Worm (Caenorhabditis elegans) whole organism, midembryonic: Measurements from ENCODE around the gene ZK546.19.

Experiments used
- T22C8.4 ChIP-seq: fragments of 200-800 bp; sonication (Bioruptor generic); IDR thresholded peaks from 2 replicates; pipeline ENCODE4 v1.3.6; 2022; ENCODE audit warnings: missing genetic modification characterization, missing compliant biosample characterization
- cog-1 ChIP-seq: sonication (generic microtip); optimal IDR thresholded peaks from 2 replicates; lab custom pipeline; 2016; ENCODE audit warnings: missing genetic modification characterization, missing compliant biosample characterization
- flt-1 ChIP-seq: fragments of 200-800 bp; sonication (Bioruptor generic); IDR thresholded peaks from 2 replicates; pipeline ENCODE4 v1.3.6; 2022; ENCODE audit warnings: missing genetic modification characterization, missing compliant biosample characterization
- klf-2 ChIP-seq: fragments of 200-800 bp; sonication (Bioruptor generic); conservative IDR thresholded peaks from 2 replicates; pipeline ENCODE4 v1.3.6; 2022; ENCODE audit warnings: missing genetic modification reagents, missing genetic modification characterization, missing compliant biosample characterization
- med-1 ChIP-seq: sonication (generic microtip); optimal IDR thresholded peaks from 2 replicates; lab custom pipeline; 2017; ENCODE audit warnings: missing genetic modification characterization, mild to moderate bottlenecking, missing compliant biosample characterization, antibody characterized with exemption, missing genetic modification reagents; ENCODE audit not compliant: insufficient read depth
- ref-1 ChIP-seq: fragments of 200-800 bp; sonication (Bioruptor generic); conservative IDR thresholded peaks from 2 replicates; pipeline ENCODE4 v1.3.6; 2022; ENCODE audit warnings: missing genetic modification reagents, missing genetic modification characterization, missing compliant biosample characterization
- tab-1 ChIP-seq: fragments of 200-800 bp; sonication (Bioruptor generic); IDR thresholded peaks from 2 replicates; pipeline ENCODE4 v1.3.6; 2022; ENCODE audit warnings: missing genetic modification characterization, missing compliant biosample characterization
- ztf-23 ChIP-seq: fragments of 200-800 bp; sonication (Bioruptor generic); IDR thresholded peaks from 2 replicates; pipeline ENCODE4 v1.3.6; 2022; ENCODE audit warnings: missing genetic modification reagents, missing genetic modification characterization, missing compliant biosample characterization
- ztf-29 ChIP-seq: fragments of 200-800 bp; sonication (Bioruptor generic); IDR thresholded peaks from 2 replicates; pipeline ENCODE4 v1.3.6; 2022; ENCODE audit warnings: missing genetic modification reagents, missing genetic modification characterization, missing compliant biosample characterization

The ZK546.19 gene

ce11 chrII:4949380-4949950, 7.9 kb downstream of the ZK546.19 start, which contains the start of the genes try-1 and zyg-12:
try-1 (minus strand) TSS chrII:4949527.
zyg-12 (plus strand) TSS chrII:4949900.
- no peak for TF ChIP-seq ztf-29
- no peak for TF ChIP-seq flt-1 (GFP tag; lab: Robert Waterston, UW)
- no peak for TF ChIP-seq T22C8.4 (GFP tag; lab: Robert Waterston, UW)
- no peak for TF ChIP-seq med-1
- no peak for TF ChIP-seq klf-2 (GFP tag; lab: Robert Waterston, UW)
- TF ChIP-seq tab-1 (GFP tag; lab: Robert Waterston, UW): no peak

DNA sequence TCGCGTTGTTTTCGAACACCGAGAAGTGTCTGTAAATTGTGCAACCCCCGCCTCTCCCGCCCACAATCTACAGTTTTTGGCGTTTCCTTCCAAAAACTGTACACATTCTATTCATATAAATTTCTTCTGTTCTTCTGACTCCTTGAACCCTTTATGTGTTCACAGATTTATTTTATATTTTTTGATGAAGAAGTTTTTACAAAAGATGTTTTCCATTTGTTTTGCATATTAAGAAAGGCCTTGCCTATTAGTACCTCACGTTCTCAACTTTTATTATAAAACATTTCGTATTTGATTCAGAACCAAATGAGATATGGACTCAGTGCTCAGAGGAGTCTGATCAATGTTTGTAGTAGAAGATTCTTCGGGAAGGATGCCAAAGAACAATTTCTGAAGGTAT, 11.8 kb downstream of the ZK546.19 start, which contains the start of gene ndx-3:
TSS of gene ndx-3 (plus strand) at position 301 of the 400 bp plus-strand sequence.
- TF ChIP-seq flt-1 (GFP tag; lab: Robert Waterston, UW): no peak
- TF ChIP-seq ref-1 (GFP tag; lab: Robert Waterston, UW): no peak
- no peak for TF ChIP-seq cog-1
- no peak for TF ChIP-seq med-1
- no peak for TF ChIP-seq tab-1 (GFP tag; lab: Robert Waterston, UW)
- no peak for TF ChIP-seq T22C8.4 (GFP tag; lab: Robert Waterston, UW)
- no peak for TF ChIP-seq ztf-23
- no peak for TF ChIP-seq ztf-29
- TF ChIP-seq klf-2 (GFP tag; lab: Robert Waterston, UW): no peak

DNA sequence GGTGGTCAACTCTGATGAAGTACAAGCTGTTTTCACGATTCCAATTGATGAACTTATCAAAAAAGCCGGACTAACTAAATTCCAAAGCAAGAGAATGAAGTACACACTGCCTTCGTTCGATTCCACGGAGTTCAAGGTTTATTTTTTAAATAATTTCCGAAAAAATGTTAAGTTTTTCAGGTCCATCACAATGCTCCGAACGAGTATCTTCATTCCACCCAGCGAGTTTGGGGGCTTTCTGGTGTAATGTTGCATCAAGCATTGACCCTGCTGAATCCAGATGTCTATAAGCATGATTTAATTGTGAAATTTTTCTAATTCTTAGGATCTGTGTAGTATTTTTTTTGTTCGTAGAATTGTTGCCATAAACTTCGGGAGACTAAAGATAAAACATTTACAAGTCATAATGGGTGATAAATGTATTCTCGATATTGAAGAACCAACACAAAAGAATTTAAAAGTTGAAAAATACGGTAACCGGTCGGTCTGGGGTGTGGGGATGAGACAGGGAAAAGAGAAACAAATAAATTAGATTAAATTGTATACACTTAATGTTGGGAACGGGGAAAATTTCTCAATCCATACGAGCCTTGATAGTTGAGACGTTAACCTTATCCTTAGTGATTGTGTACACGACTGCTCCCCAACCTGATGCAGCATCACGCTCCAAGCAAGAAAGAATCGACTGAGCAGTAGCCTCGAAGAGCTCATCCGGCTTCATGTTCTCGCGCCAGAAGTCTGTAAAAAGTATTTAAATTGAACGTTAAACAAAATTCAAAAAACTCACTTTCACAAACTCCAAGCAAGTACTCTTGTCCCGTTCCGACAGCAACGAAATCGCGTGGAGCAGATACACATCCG, 12.8 kb downstream of the ZK546.19 start:
- no peak for TF ChIP-seq ztf-23
- no peak for TF ChIP-seq tab-1 (GFP tag; lab: Robert Waterston, UW)
- no peak for TF ChIP-seq cog-1
- no peak for TF ChIP-seq ref-1 (GFP tag; lab: Robert Waterston, UW)
- TF ChIP-seq med-1: no peak
- TF ChIP-seq flt-1 (GFP tag; lab: Robert Waterston, UW): no peak
- no peak for TF ChIP-seq ztf-29
- TF ChIP-seq klf-2 (GFP tag; lab: Robert Waterston, UW): no peak
- TF ChIP-seq T22C8.4 (GFP tag; lab: Robert Waterston, UW): no peak

- TF ChIP-seq T22C8.4 (GFP tag; lab: Robert Waterston, UW): no peak
- peak; percentile 12 for TF ChIP-seq cog-1
- no peak for TF ChIP-seq ztf-23
- TF ChIP-seq med-1: no peak
- TF ChIP-seq ref-1 (GFP tag; lab: Robert Waterston, UW): no peak
- no peak for TF ChIP-seq ztf-29
- TF ChIP-seq flt-1 (GFP tag; lab: Robert Waterston, UW): 0 out of 2 replicates have a peak, but pooled peaks have one; percentile 56
- no peak for TF ChIP-seq klf-2 (GFP tag; lab: Robert Waterston, UW)
- TF ChIP-seq tab-1 (GFP tag; lab: Robert Waterston, UW): no peak
Observed at ce11 chrII:4955353-4955752, 13.8 kb downstream of the ZK546.19 start, which contains the start of gene pbs-3. pbs-3 (minus strand) TSS chrII:4955427.

DNA sequence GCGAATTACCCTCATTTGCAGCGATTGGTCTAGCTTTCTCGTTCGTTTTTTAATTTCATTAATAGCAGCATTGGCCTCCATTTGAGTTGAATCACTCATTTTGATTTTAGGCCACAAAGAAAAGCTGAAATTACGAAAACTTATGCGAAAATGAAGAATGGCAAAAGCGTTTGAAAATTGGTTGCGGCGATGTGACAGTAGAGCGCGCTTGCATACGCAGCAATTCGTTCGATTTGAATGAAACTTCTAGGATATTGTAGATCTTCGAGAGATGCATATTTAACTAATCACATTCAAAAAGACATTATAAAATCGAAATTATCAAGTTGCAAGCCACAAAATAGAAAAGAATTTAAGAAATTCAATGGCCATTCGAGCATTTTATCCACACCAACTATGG, 18.2 kb downstream of the ZK546.19 start, which contains the start of gene ulp-2:
TSS of gene ulp-2 (minus strand) at position 158 of the 400 bp plus-strand sequence.
- TF ChIP-seq cog-1 (no peak), ztf-23 (0 out of 2 replicates have a peak, but pooled peaks have one; percentile 19)

ce11 chrII:4960690-4961089, 19.2 kb downstream of the ZK546.19 start:
- TF ChIP-seq klf-2 (GFP tag; lab: Robert Waterston, UW) (no peak), T22C8.4 (GFP tag; lab: Robert Waterston, UW) (no peak), ztf-29 (no peak)

DNA sequence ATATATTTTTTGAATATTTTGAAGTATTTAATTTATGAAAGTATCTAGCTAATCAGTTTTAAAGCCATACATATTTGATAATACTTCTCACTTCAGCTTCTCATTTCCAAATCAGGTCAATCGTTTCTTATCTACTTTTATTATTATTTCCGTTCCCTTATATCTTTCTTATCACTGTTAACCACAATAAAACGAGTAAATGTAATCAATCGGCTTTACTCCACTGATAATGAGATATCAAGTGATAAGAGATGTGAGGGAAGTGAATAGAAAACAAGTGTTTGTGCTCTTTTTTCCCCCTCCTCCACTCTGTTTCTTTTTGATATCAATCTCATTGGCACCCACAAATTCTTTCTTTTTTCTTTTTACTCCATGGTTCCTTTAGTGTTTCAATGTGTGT, 25.1 kb downstream of the ZK546.19 start:
- TF ChIP-seq klf-2 (GFP tag; lab: Robert Waterston, UW): no peak
- no peak for TF ChIP-seq T22C8.4 (GFP tag; lab: Robert Waterston, UW)
- TF ChIP-seq med-1: no peak
- no peak for TF ChIP-seq ztf-29
- TF ChIP-seq flt-1 (GFP tag; lab: Robert Waterston, UW): no peak

ce11 chrII:4967636-4968035, 26.1 kb downstream of the ZK546.19 start:
- no peak for TF ChIP-seq flt-1 (GFP tag; lab: Robert Waterston, UW)
- TF ChIP-seq ztf-23: no peak
- TF ChIP-seq cog-1: no peak
- TF ChIP-seq klf-2 (GFP tag; lab: Robert Waterston, UW): no peak
- TF ChIP-seq med-1: no peak
- no peak for TF ChIP-seq tab-1 (GFP tag; lab: Robert Waterston, UW)
- TF ChIP-seq ztf-29: no peak
- TF ChIP-seq ref-1 (GFP tag; lab: Robert Waterston, UW): no peak
- no peak for TF ChIP-seq T22C8.4 (GFP tag; lab: Robert Waterston, UW)

DNA sequence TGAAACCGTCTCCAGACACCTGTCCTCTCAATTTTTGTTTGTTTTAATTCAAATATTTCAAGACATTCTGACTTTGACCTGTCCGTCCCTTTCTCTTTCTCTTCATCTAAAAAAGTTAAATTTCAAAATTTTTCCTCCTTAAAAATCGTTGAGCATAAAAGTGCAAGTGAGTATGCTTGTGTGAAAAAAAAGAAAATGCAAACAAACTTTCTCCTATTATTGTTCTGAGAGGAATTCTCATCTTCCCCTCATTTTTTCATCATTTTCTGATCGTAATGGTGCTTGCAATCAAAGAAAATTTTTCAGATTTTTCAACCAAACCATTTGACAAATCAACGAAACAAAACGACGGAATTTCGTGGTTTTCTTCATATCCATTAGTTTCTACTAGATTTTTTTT, 27.3 kb downstream of the ZK546.19 start, which contains the start of gene shc-2:
TSS of gene shc-2 (plus strand) at position 301 of the 400 bp plus-strand sequence.
- TF ChIP-seq T22C8.4 (GFP tag; lab: Robert Waterston, UW): no peak
- no peak for TF ChIP-seq med-1
- TF ChIP-seq tab-1 (GFP tag; lab: Robert Waterston, UW): no peak
- TF ChIP-seq cog-1: no peak
- TF ChIP-seq flt-1 (GFP tag; lab: Robert Waterston, UW): no peak
- TF ChIP-seq ref-1 (GFP tag; lab: Robert Waterston, UW): no peak
- TF ChIP-seq ztf-23: no peak
- TF ChIP-seq ztf-29: no peak
- no peak for TF ChIP-seq klf-2 (GFP tag; lab: Robert Waterston, UW)

- TF ChIP-seq klf-2 (GFP tag; lab: Robert Waterston, UW): no peak
- TF ChIP-seq med-1: no peak
- no peak for TF ChIP-seq T22C8.4 (GFP tag; lab: Robert Waterston, UW)
- no peak for TF ChIP-seq tab-1 (GFP tag; lab: Robert Waterston, UW)
- TF ChIP-seq cog-1: no peak
- TF ChIP-seq ztf-23: no peak
- TF ChIP-seq flt-1 (GFP tag; lab: Robert Waterston, UW): no peak
- TF ChIP-seq ztf-29: no peak
- TF ChIP-seq ref-1 (GFP tag; lab: Robert Waterston, UW): no peak
Observed at ce11 chrII:4974448-4974951, 33.0 kb downstream of the ZK546.19 start.
